Fruit fly (Drosophila melanogaster) whole organism, embryonic: Measurements from ENCODE around the gene fit.

Experiments used
- Aef1 ChIP-seq: fragments of 200-800 bp; sonication (Bioruptor generic); IDR thresholded peaks from 3 replicates; pipeline ENCODE4 v1.3.6; 2022; ENCODE audit warnings: missing biosample characterization, missing genetic modification characterization
- Asciz ChIP-seq: fragments of 200-800 bp; sonication (Bioruptor generic); optimal IDR thresholded peaks from 2 replicates; lab custom pipeline; 2017; ENCODE audit warnings: missing biosample characterization, mild to moderate bottlenecking, missing genetic modification characterization, missing genetic modification reagents
- CG12942 ChIP-seq: fragments of 200-800 bp; sonication (Bioruptor generic); optimal IDR thresholded peaks from 3 replicates; lab custom pipeline; 2016; ENCODE audit warnings: missing biosample characterization, missing genetic modification characterization
- CG13287 ChIP-seq: fragments of 200-800 bp; sonication (Bioruptor generic); IDR thresholded peaks from 2 replicates; pipeline ENCODE4 v1.3.6; 2022; ENCODE audit warnings: missing biosample characterization, missing genetic modification characterization; ENCODE audit not compliant: partially characterized antibody
- CG13296 ChIP-seq: fragments of 200-800 bp; sonication (Bioruptor generic); optimal IDR thresholded peaks from 3 replicates; lab custom pipeline; 2018; ENCODE audit warnings: missing biosample characterization, mild to moderate bottlenecking, missing genetic modification characterization
- CG13424 ChIP-seq: fragments of 200-800 bp; sonication (Bioruptor generic); optimal IDR thresholded peaks from 2 replicates; lab custom pipeline; 2019; ENCODE audit warnings: missing biosample characterization, mild to moderate bottlenecking, missing genetic modification characterization, moderate library complexity
- CG16863 ChIP-seq: fragments of 200-800 bp; sonication (Bioruptor generic); optimal IDR thresholded peaks from 3 replicates; lab custom pipeline; 2016; ENCODE audit warnings: missing biosample characterization, missing genetic modification characterization
- CG17802 ChIP-seq: fragments of 200-800 bp; sonication (Bioruptor generic); optimal IDR thresholded peaks from 2 replicates; lab custom pipeline; 2018; ENCODE audit warnings: missing biosample characterization, mild to moderate bottlenecking, missing genetic modification characterization, moderate library complexity
- CG2199 ChIP-seq: fragments of 200-800 bp; sonication (Bioruptor generic); IDR thresholded peaks from 3 replicates; pipeline ENCODE4 v1.3.6; 2022; ENCODE audit warnings: missing biosample characterization, missing genetic modification characterization
- CG3726 ChIP-seq: fragments of 200-800 bp; sonication (Bioruptor generic); IDR thresholded peaks from 3 replicates; pipeline ENCODE4, ENCODE4 v1.3.6; 2022; ENCODE audit warnings: missing biosample characterization, missing genetic modification characterization
- CG4360 ChIP-seq: fragments of 200-800 bp; sonication (Bioruptor generic); IDR thresholded peaks from 2 replicates; pipeline ENCODE4 v1.3.6; 2022; ENCODE audit warnings: missing biosample characterization, missing genetic modification characterization
- CG5953 ChIP-seq: fragments of 200-800 bp; sonication (Bioruptor generic); IDR thresholded peaks from 2 replicates; pipeline ENCODE4 v1.3.6; 2022; ENCODE audit warnings: missing biosample characterization, missing genetic modification characterization
- CG7786 ChIP-seq: fragments of 200-800 bp; sonication (Bioruptor generic); optimal IDR thresholded peaks from 2 replicates; lab custom pipeline; 2016; ENCODE audit warnings: missing biosample characterization, missing genetic modification characterization
- CG7963 ChIP-seq: fragments of 200-800 bp; sonication (Bioruptor generic); IDR thresholded peaks from 3 replicates; pipeline ENCODE4 v1.3.6; 2022; ENCODE audit warnings: missing biosample characterization, missing genetic modification characterization; ENCODE audit not compliant: partially characterized antibody
- CG7987 ChIP-seq: fragments of 200-800 bp; sonication (Bioruptor generic); optimal IDR thresholded peaks from 2 replicates; lab custom pipeline; 2018; ENCODE audit warnings: missing biosample characterization, mild to moderate bottlenecking, missing genetic modification characterization, moderate library complexity
- CG8388 ChIP-seq: fragments of 200-800 bp; sonication (Bioruptor generic); optimal IDR thresholded peaks from 2 replicates; lab custom pipeline; 2019; ENCODE audit warnings: missing biosample characterization, mild to moderate bottlenecking, missing genetic modification characterization, moderate library complexity
- CG8765 ChIP-seq: fragments of 200-800 bp; sonication (Bioruptor generic); IDR thresholded peaks from 2 replicates; pipeline ENCODE4 v1.3.6; 2022; ENCODE audit warnings: missing biosample characterization, missing genetic modification characterization
- CG9932 ChIP-seq: fragments of 200-800 bp; sonication (Bioruptor generic); IDR thresholded peaks from 2 replicates; pipeline ENCODE4 v1.3.6; 2022; ENCODE audit warnings: missing biosample characterization, missing genetic modification characterization
- Chrac-16 ChIP-seq: fragments of 200-800 bp; sonication (Bioruptor generic); optimal IDR thresholded peaks from 3 replicates; lab custom pipeline; 2016; ENCODE audit warnings: missing biosample characterization, missing genetic modification characterization
- Dp ChIP-seq: fragments of 200-800 bp; sonication (Bioruptor generic); optimal IDR thresholded peaks from 2 replicates; lab custom pipeline; 2018; ENCODE audit warnings: missing biosample characterization, mild to moderate bottlenecking, missing genetic modification characterization, moderate library complexity
- HLH4C ChIP-seq: fragments of 200-800 bp; sonication (Bioruptor generic); IDR thresholded peaks from 3 replicates; pipeline ENCODE4 v1.3.6; 2022; ENCODE audit warnings: missing biosample characterization, missing genetic modification characterization; ENCODE audit not compliant: partially characterized antibody
- HLH54F ChIP-seq: fragments of 200-800 bp; sonication (Bioruptor generic); optimal IDR thresholded peaks from 3 replicates; lab custom pipeline; 2016; ENCODE audit warnings: missing biosample characterization, missing genetic modification characterization
- MTF-1 ChIP-seq: fragments of 200-800 bp; sonication (Bioruptor generic); optimal IDR thresholded peaks from 2 replicates; lab custom pipeline; 2018; ENCODE audit warnings: missing biosample characterization, mild to moderate bottlenecking, missing genetic modification characterization, borderline replicate concordance
- Rfx ChIP-seq: fragments of 200-800 bp; sonication (Bioruptor generic); IDR thresholded peaks from 2 replicates; pipeline ENCODE4 v1.3.6; 2022; ENCODE audit warnings: missing biosample characterization, missing genetic modification characterization
- Rx ChIP-seq: fragments of 200-800 bp; sonication (Bioruptor generic); IDR thresholded peaks from 2 replicates; pipeline ENCODE4 v1.3.6; 2022; ENCODE audit warnings: missing biosample characterization, missing genetic modification characterization
- Side ChIP-seq: fragments of 200-800 bp; sonication (Bioruptor generic); optimal IDR thresholded peaks from 2 replicates; lab custom pipeline; 2016; ENCODE audit warnings: missing biosample characterization, missing genetic modification characterization
- Stat92E ChIP-seq, 3 experiments: fragments of >200 bp in 2 of 3; fragments of 200-800 bp in 1 of 3; sonication (Bioruptor generic) in 1 of 3; optimal IDR thresholded peaks; 2 replicates each; lab custom pipeline; 2017 to 2019; ENCODE audit warnings: missing biosample characterization in 3 of 3, missing genetic modification characterization in 3 of 3, mild to moderate bottlenecking in 1 of 3, moderate library complexity in 1 of 3
- abd-A ChIP-seq: fragments of 200-800 bp; sonication (Bioruptor generic); optimal IDR thresholded peaks from 3 replicates; lab custom pipeline; 2019; ENCODE audit warnings: missing biosample characterization, mild to moderate bottlenecking, missing genetic modification characterization, moderate library complexity
- bsh ChIP-seq, 2 experiments: fragments of 200-800 bp; sonication (Bioruptor generic); optimal IDR thresholded peaks; 2 replicates each; lab custom pipeline; 2017 to 2018; ENCODE audit warnings: mild to moderate bottlenecking in 2 of 2, missing biosample characterization in 2 of 2, missing genetic modification characterization in 2 of 2, moderate library complexity in 1 of 2
- danr ChIP-seq: fragments of 200-800 bp; sonication (Bioruptor generic); IDR thresholded peaks from 2 replicates; pipeline ENCODE4 v1.3.6; 2022; ENCODE audit warnings: missing biosample characterization, missing genetic modification characterization
- dmrt99B ChIP-seq: fragments of 200-800 bp; sonication (Bioruptor generic); optimal IDR thresholded peaks from 2 replicates; lab custom pipeline; 2018; ENCODE audit warnings: missing biosample characterization, mild to moderate bottlenecking, missing genetic modification characterization, moderate library complexity
- eve ChIP-seq, 2 experiments: fragments of >200 bp; optimal IDR thresholded peaks; 2 replicates each; lab custom pipeline; 2017; ENCODE audit warnings: missing biosample characterization in 2 of 2, missing genetic modification characterization in 2 of 2
- fd96Cb ChIP-seq: fragments of 200-800 bp; sonication (Bioruptor generic); optimal IDR thresholded peaks from 2 replicates; lab custom pipeline; 2018; ENCODE audit warnings: missing biosample characterization, mild to moderate bottlenecking, missing genetic modification characterization, moderate library complexity
- gcm2 ChIP-seq: fragments of 200-800 bp; sonication (Bioruptor generic); optimal IDR thresholded peaks from 2 replicates; lab custom pipeline; 2016; ENCODE audit warnings: missing biosample characterization, missing genetic modification characterization
- ind ChIP-seq: fragments of 200-800 bp; sonication (Bioruptor generic); optimal IDR thresholded peaks from 3 replicates; lab custom pipeline; 2016; ENCODE audit warnings: missing biosample characterization, missing genetic modification characterization
- insv ChIP-seq, 2 experiments: fragments of 200-800 bp; sonication (Bioruptor generic); optimal IDR thresholded peaks; 3 replicates each; lab custom pipeline; 2016 to 2018; ENCODE audit warnings: missing biosample characterization in 2 of 2, missing genetic modification characterization in 2 of 2
- lov ChIP-seq, 2 experiments: fragments of 200-800 bp in 1 of 2; fragments of >200 bp in 1 of 2; sonication (Bioruptor generic) in 1 of 2; IDR thresholded peaks in 1 of 2; optimal IDR thresholded peaks in 1 of 2; 2 replicates in 1 of 2; 3 replicates in 1 of 2; pipeline versions ENCODE4 v1.3.6 to Lab custom; 2017 to 2022; ENCODE audit warnings: missing biosample characterization in 1 of 2, missing genetic modification characterization in 1 of 2
- nmo ChIP-seq: fragments of 200-800 bp; sonication (Bioruptor generic); optimal IDR thresholded peaks from 2 replicates; lab custom pipeline; 2018; ENCODE audit warnings: missing biosample characterization, mild to moderate bottlenecking, missing genetic modification characterization, moderate library complexity
- org-1 ChIP-seq: fragments of 200-800 bp; sonication (Bioruptor generic); optimal IDR thresholded peaks from 2 replicates; lab custom pipeline; 2017; ENCODE audit warnings: missing biosample characterization, missing genetic modification characterization
- phol ChIP-seq: fragments of 200-800 bp; sonication (Bioruptor generic); optimal IDR thresholded peaks from 3 replicates; lab custom pipeline; 2018; ENCODE audit warnings: missing biosample characterization, mild to moderate bottlenecking, missing genetic modification characterization, moderate library complexity
- prd ChIP-seq, 3 experiments: fragments of >200 bp in 2 of 3; fragments of 200-800 bp in 1 of 3; sonication (Bioruptor generic) in 1 of 3; optimal IDR thresholded peaks in 2 of 3; IDR thresholded peaks in 1 of 3; 2 replicates in 2 of 3; 3 replicates in 1 of 3; pipeline versions ENCODE4 v1.3.6 to Lab custom; 2017 to 2022; ENCODE audit warnings: missing biosample characterization in 1 of 3, missing genetic modification characterization in 1 of 3
- salm ChIP-seq: fragments of 200-800 bp; sonication (Bioruptor generic); optimal IDR thresholded peaks from 2 replicates; lab custom pipeline; 2018; ENCODE audit warnings: missing biosample characterization, mild to moderate bottlenecking, missing genetic modification characterization
- sna ChIP-seq: fragments of 200-800 bp; sonication (Bioruptor generic); IDR thresholded peaks from 2 replicates; pipeline ENCODE4 v1.3.6; 2022; ENCODE audit warnings: missing biosample characterization, missing genetic modification characterization; ENCODE audit not compliant: partially characterized antibody
- trem ChIP-seq: fragments of 200-800 bp; optimal IDR thresholded peaks from 3 replicates; lab custom pipeline; 2019; ENCODE audit warnings: missing biosample characterization, mild to moderate bottlenecking, missing genetic modification characterization, moderate library complexity
- z ChIP-seq: fragments of 200-800 bp; sonication (Bioruptor generic); IDR thresholded peaks from 3 replicates; pipeline ENCODE4 v1.3.6; 2022; ENCODE audit warnings: missing biosample characterization, missing genetic modification characterization

The fit gene

dm6 chr3R:21888696-21889602 is 4.7 kb upstream of the fit start, which contains the start of gene CG43844 (continued):
- TF ChIP-seq nmo: peak; percentile 13
- TF ChIP-seq HLH54F (GFP tag; lab: Kevin White, UChicago): no peak
- peak; percentile 24; the same call in 1 of the 2 replicates for TF ChIP-seq Rfx (GFP tag; lab: Robert Waterston, UW)
- no peak for TF ChIP-seq dmrt99B (tag; lab: Kevin White, UChicago)
- TF ChIP-seq HLH4C (GFP tag; lab: Robert Waterston, UW): peak; percentile 54; the same call in 2 of the 3 replicates
- TF ChIP-seq CG13424 (tag; lab: Kevin White, UChicago): no peak
- no peak for TF ChIP-seq CG12942 (GFP tag; lab: Kevin White, UChicago)
- peak; percentile 7 for TF ChIP-seq trem (tag; lab: Kevin White, UChicago)

DNA sequence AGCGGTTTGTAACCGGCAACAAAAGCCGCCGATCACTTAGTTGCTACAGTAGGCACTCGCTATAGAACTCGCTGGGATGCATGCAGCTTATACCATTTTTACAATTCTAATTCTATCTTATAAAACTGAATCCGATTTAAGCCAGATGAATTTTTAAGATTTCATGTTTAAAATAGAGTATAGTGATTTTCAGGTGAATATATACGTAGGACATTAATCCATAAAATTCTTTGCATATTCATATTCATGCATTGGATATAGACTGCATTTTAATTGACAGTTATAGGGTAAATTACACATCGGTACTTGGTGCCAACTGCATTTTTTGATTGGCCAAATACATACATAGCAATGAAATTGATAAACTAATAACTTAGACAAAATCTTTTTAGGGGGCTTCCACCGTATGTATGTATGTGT is 3.3 kb upstream of the fit start:
- TF ChIP-seq org-1 (GFP tag; lab: Kevin White, UChicago): no peak
- no peak for TF ChIP-seq CG2199 (GFP tag; lab: Robert Waterston, UW)
- peak; percentile 24; the same call in 1 of the 2 replicates for TF ChIP-seq danr (GFP tag; lab: Robert Waterston, UW)
- TF ChIP-seq CG13287 (GFP tag; lab: Robert Waterston, UW): no peak
- TF ChIP-seq CG8388 (GFP tag; lab: Kevin White, UChicago): peak; percentile 32
- peak; percentile 18 for TF ChIP-seq Chrac-16
- no peak for TF ChIP-seq abd-A (tag; lab: Kevin White, UChicago)
- TF ChIP-seq CG7786 (GFP tag; lab: Kevin White, UChicago): no peak
- peak; percentile 46; the same call in 1 of the 2 replicates for TF ChIP-seq Rx
- TF ChIP-seq CG4360 (GFP tag; lab: Robert Waterston, UW): no peak
- no peak for TF ChIP-seq Side (GFP tag; lab: Kevin White, UChicago)
- TF ChIP-seq Aef1: peak; percentile 39; the same call in 1 of the 3 replicates
- TF ChIP-seq CG13296 (GFP tag; lab: Kevin White, UChicago): no peak
- TF ChIP-seq fd96Cb: peak; percentile 34
- TF ChIP-seq MTF-1: no peak
- no peak for TF ChIP-seq prd (optimal IDR thresholded peaks at IDR 0.05; lab: Kevin White, UChicago)
- TF ChIP-seq prd (GFP tag; IDR thresholded peaks at IDR 0.05; lab: Robert Waterston, UW): peak; percentile 67
- TF ChIP-seq phol (tag; lab: Kevin White, UChicago): peak; percentile 51
- TF ChIP-seq CG5953 (GFP tag; lab: Robert Waterston, UW): no peak
- peak; percentile 51 for TF ChIP-seq ind (GFP tag; lab: Kevin White, UChicago)
- no peak for TF ChIP-seq CG7987 (GFP tag; lab: Kevin White, UChicago)
- TF ChIP-seq lov (optimal IDR thresholded peaks at IDR 0.05; lab: Kevin White, UChicago): no peak
- TF ChIP-seq lov (GFP tag; IDR thresholded peaks at IDR 0.05; lab: Robert Waterston, UW): no peak
- peak; percentile 12 for TF ChIP-seq CG16863 (GFP tag; lab: Kevin White, UChicago)
- no peak for TF ChIP-seq CG9932 (GFP tag; lab: Robert Waterston, UW)
- no peak for TF ChIP-seq CG8765 (GFP tag; lab: Robert Waterston, UW)
- TF ChIP-seq z (GFP tag; lab: Robert Waterston, UW): 0 out of 3 replicates have a peak, but pooled peaks have one; percentile 11
- no peak for TF ChIP-seq CG17802
- peak in 1 of 2 experiments; percentile 35 for TF ChIP-seq bsh (GFP tag; optimal IDR thresholded peaks at IDR 0.05; lab: Kevin White, UChicago)
- TF ChIP-seq Asciz (GFP tag; lab: Kevin White, UChicago): peak; percentile 40
- TF ChIP-seq Dp (GFP tag; lab: Kevin White, UChicago): no peak
- TF ChIP-seq CG7963: no peak
- TF ChIP-seq CG3726 (GFP tag; lab: Robert Waterston, UW): no peak
- no peak for TF ChIP-seq salm (tag; lab: Kevin White, UChicago)
- TF ChIP-seq eve (GFP tag; optimal IDR thresholded peaks at IDR 0.05; lab: Kevin White, UChicago): no peak
- TF ChIP-seq sna: no peak
- TF ChIP-seq gcm2 (GFP tag; lab: Kevin White, UChicago): no peak
- no peak for TF ChIP-seq Stat92E (GFP tag; optimal IDR thresholded peaks at IDR 0.05; lab: Kevin White, UChicago)
- no peak for TF ChIP-seq insv (GFP tag; optimal IDR thresholded peaks at IDR 0.05; lab: Kevin White, UChicago)
